Fruit fly (Drosophila melanogaster) whole organism, embryonic: Measurements from ENCODE around the gene Bsg.

Experiments used
- CG10267 ChIP-seq: fragments of 200-800 bp; sonication (Bioruptor generic); optimal IDR thresholded peaks from 2 replicates; lab custom pipeline; 2018; ENCODE audit warnings: missing biosample characterization, mild to moderate bottlenecking, missing genetic modification characterization, moderate library complexity
- CG11504 ChIP-seq: fragments of 200-800 bp; sonication (Bioruptor generic); optimal IDR thresholded peaks from 3 replicates; lab custom pipeline; 2019; ENCODE audit warnings: missing biosample characterization, mild to moderate bottlenecking, missing genetic modification characterization, moderate library complexity
- CG1233 ChIP-seq: fragments of 200-800 bp; sonication (Bioruptor generic); optimal IDR thresholded peaks from 4 replicates; lab custom pipeline; 2018; ENCODE audit warnings: missing biosample characterization, mild to moderate bottlenecking, missing genetic modification characterization
- CG15479 ChIP-seq: fragments of 200-800 bp; sonication (Bioruptor generic); optimal IDR thresholded peaks from 3 replicates; lab custom pipeline; 2019; ENCODE audit warnings: missing biosample characterization, mild to moderate bottlenecking, missing genetic modification characterization, moderate library complexity
- CG1603 ChIP-seq: fragments of 200-800 bp; sonication (Bioruptor generic); optimal IDR thresholded peaks from 2 replicates; lab custom pipeline; 2019; ENCODE audit warnings: missing biosample characterization, mild to moderate bottlenecking, missing genetic modification characterization, moderate library complexity
- CG1647 ChIP-seq: fragments of 200-800 bp; sonication (Bioruptor generic); optimal IDR thresholded peaks from 3 replicates; lab custom pipeline; 2016; ENCODE audit warnings: missing biosample characterization, missing genetic modification characterization
- CG17361 ChIP-seq: fragments of 200-800 bp; sonication (Bioruptor generic); IDR thresholded peaks from 3 replicates; pipeline ENCODE4 v1.3.6; 2022; ENCODE audit warnings: missing biosample characterization, missing genetic modification characterization
- CG18262 ChIP-seq: fragments of 200-800 bp; optimal IDR thresholded peaks from 3 replicates; lab custom pipeline; 2019; ENCODE audit warnings: missing biosample characterization, mild to moderate bottlenecking, missing genetic modification characterization, moderate library complexity
- CG2202 ChIP-seq: fragments of 200-800 bp; sonication (Bioruptor generic); optimal IDR thresholded peaks from 2 replicates; lab custom pipeline; 2018; ENCODE audit warnings: missing biosample characterization, mild to moderate bottlenecking, missing genetic modification characterization
- CG2678 ChIP-seq: fragments of 200-800 bp; sonication (Bioruptor generic); optimal IDR thresholded peaks from 3 replicates; lab custom pipeline; 2019; ENCODE audit warnings: missing biosample characterization, mild to moderate bottlenecking, missing genetic modification characterization, moderate library complexity
- CG32767 ChIP-seq: fragments of 200-800 bp; sonication (Bioruptor generic); IDR thresholded peaks from 2 replicates; pipeline ENCODE4 v1.3.6; 2022; ENCODE audit warnings: missing biosample characterization, missing genetic modification characterization
- CG34224 ChIP-seq: fragments of 200-800 bp; sonication (Bioruptor generic); IDR thresholded peaks from 3 replicates; pipeline ENCODE4 v1.3.6; 2022; ENCODE audit warnings: missing biosample characterization, missing genetic modification characterization; ENCODE audit not compliant: partially characterized antibody
- CG42726 ChIP-seq: fragments of 200-800 bp; sonication (Bioruptor generic); IDR thresholded peaks from 2 replicates; pipeline ENCODE4 v1.3.6; 2022; ENCODE audit warnings: missing biosample characterization, missing genetic modification characterization; ENCODE audit not compliant: partially characterized antibody
- D19A ChIP-seq: fragments of 200-800 bp; optimal IDR thresholded peaks from 3 replicates; lab custom pipeline; 2019; ENCODE audit warnings: missing biosample characterization, mild to moderate bottlenecking, missing genetic modification characterization, moderate library complexity
- Drgx ChIP-seq: fragments of 200-800 bp; sonication (Bioruptor generic); IDR thresholded peaks from 2 replicates; pipeline ENCODE4 v1.3.6; 2022; ENCODE audit warnings: missing biosample characterization, missing genetic modification characterization
- Ets65A ChIP-seq: fragments of 200-800 bp; sonication (Bioruptor generic); peaks from one replicate; lab custom pipeline; 2016; ENCODE audit warnings: missing biosample characterization, missing genetic modification characterization
- H15 ChIP-seq: fragments of 200-800 bp; sonication (Bioruptor generic); IDR thresholded peaks from 3 replicates; pipeline ENCODE4 v1.3.6; 2022; ENCODE audit warnings: missing biosample characterization, missing genetic modification characterization
- Hmr ChIP-seq: fragments of 200-800 bp; sonication (Bioruptor generic); optimal IDR thresholded peaks from 3 replicates; lab custom pipeline; 2017; ENCODE audit warnings: mild to moderate bottlenecking, missing biosample characterization, missing genetic modification reagents, missing genetic modification characterization
- Hmx ChIP-seq: fragments of 200-800 bp; sonication (Bioruptor generic); optimal IDR thresholded peaks from 2 replicates; lab custom pipeline; 2016; ENCODE audit warnings: missing biosample characterization, missing genetic modification characterization
- Hr51 ChIP-seq, 2 experiments: fragments of 200-800 bp; sonication (Bioruptor generic); optimal IDR thresholded peaks; 2 replicates in 1 of 2; 3 replicates in 1 of 2; lab custom pipeline; 2016 to 2018; ENCODE audit warnings: missing biosample characterization in 2 of 2, missing genetic modification characterization in 2 of 2, mild to moderate bottlenecking in 1 of 2, moderate library complexity in 1 of 2
- Hr78 ChIP-seq, 2 experiments: fragments of 200-800 bp in 1 of 2; fragments of >200 bp in 1 of 2; sonication (Bioruptor generic) in 1 of 2; optimal IDR thresholded peaks; 2 replicates each; lab custom pipeline; 2017 to 2019; ENCODE audit warnings: missing biosample characterization in 2 of 2, missing genetic modification characterization in 2 of 2, mild to moderate bottlenecking in 1 of 2, moderate library complexity in 1 of 2
- Jarid2 ChIP-seq: fragments of 200-800 bp; sonication (Bioruptor generic); optimal IDR thresholded peaks from 3 replicates; lab custom pipeline; 2017; ENCODE audit warnings: mild to moderate bottlenecking, missing biosample characterization, missing genetic modification reagents, missing genetic modification characterization
- Lhr ChIP-seq: fragments of 200-800 bp; sonication (Bioruptor generic); optimal IDR thresholded peaks from 3 replicates; lab custom pipeline; 2017; ENCODE audit warnings: mild to moderate bottlenecking, missing biosample characterization, missing genetic modification reagents, missing genetic modification characterization
- MTF-1 ChIP-seq: fragments of 200-800 bp; sonication (Bioruptor generic); optimal IDR thresholded peaks from 2 replicates; lab custom pipeline; 2018; ENCODE audit warnings: missing biosample characterization, mild to moderate bottlenecking, missing genetic modification characterization, borderline replicate concordance
- NK7.1 ChIP-seq: fragments of 200-800 bp; sonication (Bioruptor generic); optimal IDR thresholded peaks from 3 replicates; lab custom pipeline; 2016; ENCODE audit warnings: missing biosample characterization, missing genetic modification characterization
- Nf-YC ChIP-seq: fragments of 200-800 bp; optimal IDR thresholded peaks from 3 replicates; lab custom pipeline; 2019; ENCODE audit warnings: missing biosample characterization, mild to moderate bottlenecking, missing genetic modification characterization, moderate library complexity
- Poxn ChIP-seq: fragments of 200-800 bp; sonication (Bioruptor generic); IDR thresholded peaks from 2 replicates; pipeline ENCODE4 v1.3.6; 2022; ENCODE audit warnings: missing biosample characterization, missing genetic modification characterization
- Sin3A ChIP-seq: fragments of >200 bp; optimal IDR thresholded peaks from 2 replicates; lab custom pipeline; 2018
- ac ChIP-seq: fragments of 200-800 bp; sonication (Bioruptor generic); optimal IDR thresholded peaks from 3 replicates; lab custom pipeline; 2017; ENCODE audit warnings: missing biosample characterization, mild to moderate bottlenecking, missing genetic modification characterization
- bab2 ChIP-seq: fragments of 200-800 bp; sonication (Bioruptor generic); optimal IDR thresholded peaks from 2 replicates; lab custom pipeline; 2016; ENCODE audit warnings: missing biosample characterization, missing genetic modification characterization
- corto ChIP-seq: fragments of 200-800 bp; sonication (Bioruptor generic); optimal IDR thresholded peaks from 2 replicates; lab custom pipeline; 2016; ENCODE audit warnings: missing biosample characterization, mild to moderate bottlenecking, missing genetic modification characterization, moderate library complexity
- disco-r ChIP-seq: fragments of 200-800 bp; sonication (Bioruptor generic); optimal IDR thresholded peaks from 2 replicates; lab custom pipeline; 2016; ENCODE audit warnings: missing biosample characterization, missing genetic modification characterization
- en ChIP-seq: fragments of 200-800 bp; sonication (Bioruptor generic); optimal IDR thresholded peaks from 2 replicates; lab custom pipeline; 2016; ENCODE audit warnings: missing biosample characterization, missing genetic modification characterization
- eve ChIP-seq, 2 experiments: fragments of >200 bp; optimal IDR thresholded peaks; 2 replicates each; lab custom pipeline; 2017; ENCODE audit warnings: missing biosample characterization in 2 of 2, missing genetic modification characterization in 2 of 2
- fd102C ChIP-seq: fragments of 200-800 bp; sonication (Bioruptor generic); optimal IDR thresholded peaks from 2 replicates; lab custom pipeline; 2018; ENCODE audit warnings: missing biosample characterization, mild to moderate bottlenecking, missing genetic modification characterization, moderate library complexity
- fu2 ChIP-seq: fragments of 200-800 bp; sonication (Bioruptor generic); optimal IDR thresholded peaks from 2 replicates; lab custom pipeline; 2016; ENCODE audit warnings: missing biosample characterization, missing genetic modification characterization
- grau ChIP-seq: fragments of 200-800 bp; optimal IDR thresholded peaks from 3 replicates; lab custom pipeline; 2019; ENCODE audit warnings: missing biosample characterization, mild to moderate bottlenecking, missing genetic modification characterization, moderate library complexity
- gsb ChIP-seq: fragments of 200-800 bp; sonication (Bioruptor generic); IDR thresholded peaks from 2 replicates; pipeline ENCODE4 v1.3.6; 2022; ENCODE audit warnings: missing biosample characterization, missing genetic modification characterization
- hth ChIP-seq: fragments of >200 bp; optimal IDR thresholded peaks from 2 replicates; lab custom pipeline; 2017; ENCODE audit warnings: inconsistent platforms
- lola ChIP-seq, 3 experiments: fragments of >200 bp in 2 of 3; fragments of 200-800 bp in 1 of 3; sonication (Bioruptor generic) in 1 of 3; optimal IDR thresholded peaks; 2 replicates each; lab custom pipeline; 2017 to 2019; ENCODE audit warnings: missing biosample characterization in 3 of 3, missing genetic modification characterization in 3 of 3, mild to moderate bottlenecking in 1 of 3, moderate library complexity in 1 of 3
- psq ChIP-seq: fragments of 200-800 bp; sonication (Bioruptor generic); optimal IDR thresholded peaks from 2 replicates; lab custom pipeline; 2017; ENCODE audit warnings: missing biosample characterization, missing genetic modification characterization
- sc ChIP-seq, 3 experiments: fragments of >200 bp in 2 of 3; fragments of 200-800 bp in 1 of 3; sonication (Bioruptor generic) in 1 of 3; optimal IDR thresholded peaks; 2 replicates in 2 of 3; 3 replicates in 1 of 3; lab custom pipeline; 2017; ENCODE audit warnings: mild to moderate bottlenecking in 1 of 3, missing biosample characterization in 1 of 3, missing genetic modification characterization in 1 of 3, missing genetic modification reagents in 1 of 3
- sens ChIP-seq: fragments of 200-800 bp; sonication (Bioruptor generic); peaks from one replicate; lab custom pipeline; 2016; ENCODE audit warnings: missing biosample characterization, missing genetic modification characterization
- tgo ChIP-seq: fragments of 200-800 bp; sonication (Bioruptor generic); IDR thresholded peaks from 3 replicates; pipeline ENCODE4 v1.3.6; 2022; ENCODE audit warnings: missing biosample characterization, missing genetic modification characterization
- ttk ChIP-seq: fragments of 200-800 bp; sonication (Bioruptor generic); IDR thresholded peaks from 2 replicates; pipeline ENCODE4 v2.1.2; 2022; ENCODE audit warnings: missing biosample characterization, missing genetic modification characterization
- tx ChIP-seq: fragments of 200-800 bp; sonication (Bioruptor generic); optimal IDR thresholded peaks from 2 replicates; lab custom pipeline; 2016; ENCODE audit warnings: missing biosample characterization, missing genetic modification characterization
- zfh2 ChIP-seq: fragments of 200-800 bp; sonication (Bioruptor generic); optimal IDR thresholded peaks from 2 replicates; lab custom pipeline; 2016; ENCODE audit warnings: missing biosample characterization, missing genetic modification characterization

Bsg gene

dm6 chr2L:8080645-8081044 lies 2.6 kb upstream of the Bsg start (continued):
- no peak for TF ChIP-seq MTF-1 (GFP tag; lab: Kevin White, UChicago)
- peak; percentile 81 for TF ChIP-seq sens (GFP tag; lab: Kevin White, UChicago)
- peak in 1 of 3 experiments; percentile 78 for TF ChIP-seq lola (GFP tag; optimal IDR thresholded peaks at IDR 0.05; lab: Kevin White, UChicago)
- TF ChIP-seq tgo (GFP tag; lab: Robert Waterston, UW) = no peak
- TF ChIP-seq hth (lab: Kevin White, UChicago) = no peak
- TF ChIP-seq CG32767 (GFP tag; lab: Robert Waterston, UW) = no peak
- no peak for TF ChIP-seq H15 (GFP tag; lab: Robert Waterston, UW)
- no peak for TF ChIP-seq CG2678
- TF ChIP-seq grau (tag; lab: Kevin White, UChicago) = peak; percentile 49
- peak; percentile 24 for TF ChIP-seq CG1603
- TF ChIP-seq Lhr = peak; percentile 12
- no peak for TF ChIP-seq ac (GFP tag; lab: Kevin White, UChicago)
- no peak for TF ChIP-seq tx (GFP tag; lab: Kevin White, UChicago)
- no peak for TF ChIP-seq CG34224 (GFP tag; lab: Robert Waterston, UW)
- TF ChIP-seq en (GFP tag; lab: Kevin White, UChicago) = no peak

dm6 chr2L:8081640-8082485 lies 1.4 kb upstream of the Bsg start:
- peak in 1 of 3 experiments; percentile 91 for TF ChIP-seq lola (GFP tag; optimal IDR thresholded peaks at IDR 0.05; lab: Kevin White, UChicago)
- peak; percentile 49 for TF ChIP-seq Nf-YC (tag; lab: Kevin White, UChicago)
- TF ChIP-seq zfh2 (GFP tag; lab: Kevin White, UChicago) = peak; percentile 26
- TF ChIP-seq CG10267 (tag; lab: Kevin White, UChicago) = peak; percentile 85
- no peak for TF ChIP-seq corto
- no peak for TF ChIP-seq disco-r (GFP tag; lab: Kevin White, UChicago)
- TF ChIP-seq Hmx (GFP tag; lab: Kevin White, UChicago) = no peak
- peak; percentile 27 to 84 for TF ChIP-seq Hr51 (GFP tag; optimal IDR thresholded peaks at IDR 0.05; lab: Kevin White, UChicago)
- peak; percentile 97 for TF ChIP-seq CG15479 (GFP tag; lab: Kevin White, UChicago)
- no peak for TF ChIP-seq fu2 (GFP tag; lab: Kevin White, UChicago)
- peak; percentile 45 for TF ChIP-seq ac (GFP tag; lab: Kevin White, UChicago)
- no peak for TF ChIP-seq Jarid2 (GFP tag; lab: Kevin White, UChicago)
- TF ChIP-seq ttk (GFP tag; lab: Robert Waterston, UW) = peak; percentile 86
- peak; percentile 62 for TF ChIP-seq CG2202 (tag; lab: Kevin White, UChicago)
- no peak for TF ChIP-seq Sin3A
- TF ChIP-seq NK7.1 (GFP tag; lab: Kevin White, UChicago) = no peak
- TF ChIP-seq gsb (GFP tag; lab: Robert Waterston, UW) = no peak
- TF ChIP-seq Drgx = peak; percentile 37; the same call in 1 of the 2 replicates
- TF ChIP-seq psq (GFP tag; lab: Kevin White, UChicago) = peak; percentile 47
- TF ChIP-seq Hmr (GFP tag; lab: Kevin White, UChicago) = peak; percentile 88
- no peak for TF ChIP-seq bab2
- TF ChIP-seq CG42726 (GFP tag; lab: Robert Waterston, UW) = no peak
- TF ChIP-seq Ets65A (GFP tag; lab: Kevin White, UChicago) = peak; percentile 74
- TF ChIP-seq CG17361 (GFP tag; lab: Robert Waterston, UW) = peak; percentile 90
- TF ChIP-seq eve (GFP tag; optimal IDR thresholded peaks at IDR 0.05; lab: Kevin White, UChicago) = no peak
- peak; percentile 91 for TF ChIP-seq CG11504 (tag; lab: Kevin White, UChicago)
- TF ChIP-seq CG1233 (GFP tag; lab: Kevin White, UChicago) = peak; percentile 50
- TF ChIP-seq Poxn (GFP tag; lab: Robert Waterston, UW) = peak; percentile 56; the same call in 1 of the 2 replicates
- TF ChIP-seq fd102C = peak; percentile 44
- no peak for TF ChIP-seq sc (optimal IDR thresholded peaks at IDR 0.05; lab: Kevin White, UChicago)
- TF ChIP-seq sc (GFP tag; optimal IDR thresholded peaks at IDR 0.05; lab: Kevin White, UChicago) = peak; percentile 85
- peak; percentile 88 for TF ChIP-seq D19A (tag; lab: Kevin White, UChicago)
- TF ChIP-seq CG18262 (tag; lab: Kevin White, UChicago) = peak; percentile 91
- no peak for TF ChIP-seq en (GFP tag; lab: Kevin White, UChicago)
- TF ChIP-seq Hr78 (GFP tag; optimal IDR thresholded peaks at IDR 0.05; lab: Kevin White, UChicago) = peak in 1 of 2 experiments; percentile 64
- TF ChIP-seq CG1647 = no peak
